Worm (Caenorhabditis elegans) whole organism, early embryonic: Measurements from ENCODE around the gene dmsr-11.

Source experiments
- B0310.2 ChIP-seq: sonication (generic microtip); optimal IDR thresholded peaks from 2 replicates; lab custom pipeline; 2016; ENCODE audit warnings: mild to moderate bottlenecking, missing genetic modification characterization, missing compliant biosample characterization
- aly-1 ChIP-seq: sonication (generic microtip); optimal IDR thresholded peaks from 2 replicates; lab custom pipeline; 2016; ENCODE audit warnings: missing genetic modification characterization, missing compliant biosample characterization
- ama-1 ChIP-seq: fragments of 150-350 bp; optimal IDR thresholded peaks from 2 replicates; lab custom pipeline; 2014
- flt-1 ChIP-seq: fragments of 200-800 bp; sonication (Bioruptor generic); IDR thresholded peaks from 2 replicates; pipeline ENCODE4 v1.3.6; 2022; ENCODE audit warnings: missing genetic modification characterization, missing compliant biosample characterization
- hnd-1 ChIP-seq: sonication (generic microtip); optimal IDR thresholded peaks from 2 replicates; lab custom pipeline; 2016; ENCODE audit warnings: missing genetic modification characterization, missing compliant biosample characterization
- pes-1 ChIP-seq: fragments of 200-800 bp; sonication (Bioruptor generic); IDR thresholded peaks from 2 replicates; pipeline ENCODE4 v1.3.6; 2022; ENCODE audit warnings: missing genetic modification reagents, missing genetic modification characterization, missing compliant biosample characterization
- scrt-1 ChIP-seq: fragments of 200-800 bp; sonication (Bioruptor generic); IDR thresholded peaks from 2 replicates; pipeline ENCODE4 v1.3.6; 2022; ENCODE audit warnings: missing genetic modification characterization, missing compliant biosample characterization
- tbx-37 ChIP-seq: fragments of 200-800 bp; sonication (Bioruptor generic); conservative IDR thresholded peaks from 2 replicates; pipeline ENCODE4 v1.3.6; 2022; ENCODE audit warnings: missing genetic modification reagents, missing genetic modification characterization, missing compliant biosample characterization
- tra-4 ChIP-seq: sonication (generic microtip); optimal IDR thresholded peaks from 2 replicates; lab custom pipeline; 2017; ENCODE audit warnings: missing genetic modification characterization, missing compliant biosample characterization

DNA sequence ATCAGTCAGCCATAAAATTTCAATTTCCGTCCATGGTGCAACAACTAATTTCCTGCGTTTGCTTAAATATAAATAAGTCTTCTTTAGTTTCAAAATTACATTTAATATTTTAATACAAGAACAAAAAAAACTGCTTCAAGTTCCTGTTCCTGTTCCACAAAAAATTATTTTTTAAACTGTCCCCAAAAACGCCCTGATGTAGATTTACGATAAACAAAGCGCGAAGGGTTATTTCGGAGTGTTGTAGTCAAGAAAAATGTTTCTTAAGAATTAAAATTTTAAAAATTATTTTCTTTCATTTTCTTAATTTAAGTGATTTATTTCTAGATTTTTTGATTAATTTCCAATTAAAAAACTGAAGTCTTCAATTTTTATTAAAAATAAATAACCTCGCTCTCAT is 34.7 kb upstream of the dmsr-11 start, which contains the start of gene T15B7.15:
- TF ChIP-seq flt-1 (no peak), ama-1 (lab: Kevin White, UChicago) (no peak), aly-1 (tag; lab: Kevin White, UChicago) (no peak), B0310.2 (no peak), scrt-1 (no peak), hnd-1 (tag; lab: Kevin White, UChicago) (no peak), tbx-37 (GFP tag; lab: Robert Waterston, UW) (no peak), pes-1 (GFP tag; lab: Robert Waterston, UW) (no peak), tra-4 (tag; lab: Kevin White, UChicago) (no peak)
